Worm (Caenorhabditis elegans) whole organism, L4 larva: Measurements from ENCODE around the gene plg-1.

Experiments
- F10B5.3 ChIP-seq: sonication (generic microtip); optimal IDR thresholded peaks from 2 replicates; lab custom pipeline; 2016; ENCODE audit warnings: mild to moderate bottlenecking, missing genetic modification characterization, missing compliant biosample characterization
- F37D6.2 ChIP-seq: sonication (generic microtip); optimal IDR thresholded peaks from 2 replicates; lab custom pipeline; 2016; ENCODE audit warnings: mild to moderate bottlenecking, missing genetic modification characterization, missing compliant biosample characterization
- F44E2.7 ChIP-seq: fragments of 200-800 bp; sonication (Bioruptor generic); IDR thresholded peaks from 2 replicates; pipeline ENCODE4 v2.1.2; 2022; ENCODE audit warnings: missing genetic modification characterization, missing compliant biosample characterization
- R02D3.7 ChIP-seq: fragments of 150-350 bp; sonication (generic microtip); optimal IDR thresholded peaks from 3 replicates; lab custom pipeline; 2014; ENCODE audit warnings: missing biosample characterization, missing genetic modification characterization
- T20F7.1 ChIP-seq: fragments of 200-800 bp; sonication (Bioruptor generic); optimal IDR thresholded peaks from 2 replicates; lab custom pipeline; 2018; ENCODE audit warnings: mild to moderate bottlenecking, missing genetic modification characterization, missing compliant biosample characterization
- T26A8.4 ChIP-seq: fragments of 200-800 bp; sonication (Bioruptor generic); IDR thresholded peaks from 2 replicates; pipeline ENCODE4 v1.3.6; 2022; ENCODE audit warnings: missing genetic modification characterization, missing compliant biosample characterization
- Y105C5A.15 ChIP-seq: fragments of 200-800 bp; sonication (Bioruptor generic); IDR thresholded peaks from 2 replicates; pipeline ENCODE4 v1.3.6; 2022; ENCODE audit warnings: missing genetic modification characterization, missing compliant biosample characterization
- aha-1 ChIP-seq: fragments of 150-350 bp; peaks from one replicate; lab custom pipeline; 2014; ENCODE audit warnings: missing biosample characterization, missing genetic modification characterization
- ama-1 ChIP-seq: fragments of 150-350 bp; optimal IDR thresholded peaks from 2 replicates; lab custom pipeline; 2014; ENCODE audit warnings: inconsistent platforms, mixed read lengths
- ceh-28 ChIP-seq: fragments of 150-350 bp; optimal IDR thresholded peaks from 2 replicates; lab custom pipeline; 2014; ENCODE audit warnings: missing biosample characterization, missing genetic modification reagents, missing genetic modification characterization
- ces-1 ChIP-seq: fragments of 150-350 bp; sonication (generic microtip); optimal IDR thresholded peaks from 4 replicates; lab custom pipeline; 2014; ENCODE audit warnings: missing biosample characterization, missing genetic modification reagents, missing genetic modification characterization
- cey-2 ChIP-seq: sonication (generic microtip); optimal IDR thresholded peaks from 3 replicates; lab custom pipeline; 2017; ENCODE audit warnings: missing genetic modification characterization, mild to moderate bottlenecking, missing compliant biosample characterization, antibody characterized with exemption, borderline replicate concordance; ENCODE audit not compliant: insufficient read depth
- daf-16 ChIP-seq, 3 experiments: sonication (generic microtip); optimal IDR thresholded peaks; 2 replicates each; lab custom pipeline; 2016 to 2017; ENCODE audit warnings: missing genetic modification characterization in 3 of 3, missing genetic modification reagents in 3 of 3, mild to moderate bottlenecking in 2 of 3, missing compliant biosample characterization in 2 of 3, missing biosample characterization in 1 of 3, moderate library complexity in 1 of 3
- dmd-6 ChIP-seq: fragments of 200-800 bp; sonication (Bioruptor generic); IDR thresholded peaks from 2 replicates; pipeline ENCODE4 v1.3.6; 2022; ENCODE audit warnings: missing genetic modification reagents, missing genetic modification characterization, missing compliant biosample characterization
- dmd-8 ChIP-seq: fragments of 200-800 bp; sonication (Bioruptor generic); IDR thresholded peaks from 2 replicates; pipeline ENCODE4 v1.3.6; 2022; ENCODE audit warnings: missing genetic modification characterization, missing compliant biosample characterization
- dpl-1 ChIP-seq: fragments of 150-350 bp; optimal IDR thresholded peaks from 2 replicates; lab custom pipeline; 2014; ENCODE audit warnings: missing biosample characterization, missing genetic modification reagents, missing genetic modification characterization
- dve-1 ChIP-seq: sonication (generic microtip); optimal IDR thresholded peaks from 2 replicates; lab custom pipeline; 2017; ENCODE audit warnings: antibody characterized with exemption, mild to moderate bottlenecking, missing genetic modification characterization, missing compliant biosample characterization; ENCODE audit not compliant: insufficient read depth
- hif-1 ChIP-seq, 2 experiments: sonication (generic microtip); optimal IDR thresholded peaks; 2 replicates each; lab custom pipeline; 2016 to 2017; ENCODE audit warnings: missing compliant biosample characterization in 2 of 2, missing genetic modification characterization in 2 of 2, missing genetic modification reagents in 2 of 2, missing genotype in 2 of 2, mild to moderate bottlenecking in 1 of 2
- hlh-11 ChIP-seq: fragments of 200-800 bp; sonication (Bioruptor generic); optimal IDR thresholded peaks from 2 replicates; lab custom pipeline; 2018; ENCODE audit warnings: mild to moderate bottlenecking, missing genetic modification characterization, missing compliant biosample characterization
- hlh-30 ChIP-seq: sonication (generic microtip); optimal IDR thresholded peaks from 2 replicates; lab custom pipeline; 2017; ENCODE audit warnings: antibody characterized with exemption, mild to moderate bottlenecking, missing genetic modification characterization, missing compliant biosample characterization; ENCODE audit not compliant: insufficient read depth
- lin-1 ChIP-seq: fragments of 200-800 bp; sonication (Bioruptor generic); IDR thresholded peaks from 2 replicates; pipeline ENCODE4 v1.3.6; 2022; ENCODE audit warnings: missing genetic modification reagents, missing genetic modification characterization, missing compliant biosample characterization
- lin-15B ChIP-seq: fragments of 150-350 bp; sonication (generic microtip); optimal IDR thresholded peaks from 3 replicates; lab custom pipeline; 2014; ENCODE audit warnings: missing biosample characterization, missing genetic modification characterization
- lin-38 ChIP-seq: fragments of 200-800 bp; sonication (Bioruptor generic); IDR thresholded peaks from 2 replicates; pipeline ENCODE4 v1.3.6; 2022; ENCODE audit warnings: missing genetic modification reagents, missing genetic modification characterization, missing compliant biosample characterization
- lin-39 ChIP-seq: fragments of 150-350 bp; optimal IDR thresholded peaks from 2 replicates; lab custom pipeline; 2014; ENCODE audit warnings: missing biosample characterization, missing genetic modification reagents, missing genetic modification characterization
- lsy-2 ChIP-seq, 2 experiments: fragments of 150-350 bp in 1 of 2; sonication (generic microtip) in 1 of 2; optimal IDR thresholded peaks; 2 replicates each; lab custom pipeline; 2014 to 2017; ENCODE audit warnings: missing biosample characterization in 2 of 2, missing genetic modification characterization in 2 of 2
- mdl-1 ChIP-seq, 2 experiments: fragments of 150-350 bp in 1 of 2; sonication (generic microtip) in 1 of 2; optimal IDR thresholded peaks; 2 replicates each; lab custom pipeline; 2014 to 2017; ENCODE audit warnings: missing biosample characterization in 2 of 2, missing genetic modification characterization in 2 of 2
- mep-1 ChIP-seq: fragments of 150-350 bp; sonication (generic microtip); optimal IDR thresholded peaks from 3 replicates; lab custom pipeline; 2014; ENCODE audit warnings: missing biosample characterization, missing genetic modification characterization
- mes-2 ChIP-seq: sonication (generic microtip); optimal IDR thresholded peaks from 2 replicates; lab custom pipeline; 2016; ENCODE audit warnings: missing genotype, mild to moderate bottlenecking, missing genetic modification characterization, missing compliant biosample characterization; ENCODE audit not compliant: poor library complexity, severe bottlenecking
- mxl-3 ChIP-seq: fragments of 200-800 bp; sonication (Bioruptor generic); optimal IDR thresholded peaks from 2 replicates; lab custom pipeline; 2018; ENCODE audit warnings: mild to moderate bottlenecking, missing genetic modification characterization, missing compliant biosample characterization
- nhr-11 ChIP-seq: fragments of 150-350 bp; optimal IDR thresholded peaks from 2 replicates; lab custom pipeline; 2014; ENCODE audit warnings: missing biosample characterization, missing genetic modification characterization
- nhr-25 ChIP-seq: sonication (generic microtip); optimal IDR thresholded peaks from 2 replicates; lab custom pipeline; 2017; ENCODE audit warnings: missing genetic modification characterization, mild to moderate bottlenecking, missing compliant biosample characterization, antibody characterized with exemption, moderate library complexity, borderline replicate concordance; ENCODE audit not compliant: insufficient read depth
- nhr-28 ChIP-seq: fragments of 150-350 bp; optimal IDR thresholded peaks from 2 replicates; lab custom pipeline; 2014; ENCODE audit warnings: missing biosample characterization, missing genetic modification characterization
- nhr-41 ChIP-seq: fragments of 200-800 bp; sonication (Bioruptor generic); IDR thresholded peaks from 2 replicates; pipeline ENCODE4 v1.3.6; 2022; ENCODE audit warnings: missing genetic modification reagents, missing genetic modification characterization, missing compliant biosample characterization
- nhr-77 ChIP-seq: fragments of 150-350 bp; optimal IDR thresholded peaks from 2 replicates; lab custom pipeline; 2014; ENCODE audit warnings: missing biosample characterization, missing genetic modification characterization
- php-3 ChIP-seq: fragments of 200-800 bp; sonication (Bioruptor generic); IDR thresholded peaks from 2 replicates; pipeline ENCODE4 v1.3.6; 2022; ENCODE audit warnings: missing genetic modification reagents, missing genetic modification characterization, missing compliant biosample characterization
- pqm-1 ChIP-seq: sonication (generic microtip); optimal IDR thresholded peaks from 2 replicates; lab custom pipeline; 2017; ENCODE audit warnings: missing biosample characterization, missing genetic modification characterization
- rbr-2 ChIP-seq: sonication (generic microtip); optimal IDR thresholded peaks from 2 replicates; lab custom pipeline; 2016; ENCODE audit warnings: missing genotype, missing genetic modification characterization, missing compliant biosample characterization
- saeg-2 ChIP-seq: fragments of 200-800 bp; sonication (Bioruptor generic); IDR thresholded peaks from 2 replicates; pipeline ENCODE4 v1.3.6; 2022; ENCODE audit warnings: missing genetic modification reagents, missing genetic modification characterization, missing compliant biosample characterization
- snpc-1.2 ChIP-seq: fragments of 200-800 bp; sonication (Bioruptor generic); IDR thresholded peaks from 2 replicates; pipeline ENCODE4 v1.3.6; 2022; ENCODE audit warnings: missing genetic modification reagents, missing genetic modification characterization, missing compliant biosample characterization
- unc-62 ChIP-seq, 3 experiments: fragments of 150-350 bp in 1 of 3; sonication (generic microtip); optimal IDR thresholded peaks in 2 of 3; peaks in 1 of 3; 1 replicate in 1 of 3; 2 replicates in 2 of 3; lab custom pipeline; 2014 to 2017; ENCODE audit warnings: missing biosample characterization in 3 of 3, missing genetic modification characterization in 3 of 3, missing genetic modification reagents in 3 of 3, missing genotype in 1 of 3
- zfp-3 ChIP-seq: fragments of 200-800 bp; sonication (Bioruptor generic); conservative IDR thresholded peaks from 2 replicates; pipeline ENCODE4 v1.3.6; 2022; ENCODE audit warnings: missing genetic modification reagents, missing genetic modification characterization, missing compliant biosample characterization

The plg-1 gene

DNA sequence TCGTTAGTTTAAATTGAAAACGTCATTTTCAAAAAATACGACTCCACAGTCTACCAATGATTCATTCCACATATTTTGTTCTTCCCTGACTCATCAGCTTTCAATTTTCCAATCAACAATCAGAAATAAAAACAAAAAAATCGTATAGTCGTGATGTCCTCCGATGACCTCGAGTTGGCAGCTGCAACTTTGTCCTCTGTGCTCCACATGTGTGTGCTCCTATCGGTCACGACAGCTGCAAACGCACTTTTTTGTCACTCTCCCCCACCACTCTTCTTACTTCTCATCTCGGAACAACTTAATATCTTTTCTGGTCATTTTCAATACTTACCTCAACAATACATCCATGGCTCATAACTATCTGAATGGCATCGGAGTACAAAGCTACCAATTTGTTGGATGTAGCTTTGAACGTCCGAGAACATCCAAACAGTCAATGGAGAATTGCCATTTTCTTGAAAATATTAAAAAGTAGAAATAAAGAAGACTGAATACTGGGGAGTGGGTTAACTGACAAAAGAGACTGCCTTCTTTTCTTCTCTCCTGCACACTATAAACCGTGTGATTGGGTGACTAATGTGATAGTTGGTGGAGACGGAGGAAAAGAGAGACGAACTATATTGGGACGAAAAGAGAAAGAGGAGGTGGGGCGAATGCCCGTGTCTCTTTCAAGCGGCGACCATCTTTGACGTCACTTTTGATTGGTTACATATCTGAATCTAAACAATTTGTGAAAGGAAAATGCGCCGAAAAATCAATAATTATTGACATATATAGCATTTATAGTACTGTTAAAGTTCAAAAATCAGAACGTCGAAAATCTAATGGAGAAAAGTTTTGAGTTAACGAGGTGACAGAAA lies 15.2 kb downstream of the plg-1 start (continued):
- TF ChIP-seq nhr-25 (tag; lab: Kevin White, UChicago) (peak; percentile 13), mep-1 (tag; lab: Kevin White, UChicago) (peak; percentile 38), F37D6.2 (no peak), cey-2 (tag; lab: Kevin White, UChicago) (peak; percentile 66), nhr-28 (tag; lab: Kevin White, UChicago) (peak; percentile 74), zfp-3 (GFP tag; lab: Robert Waterston, UW) (0 out of 2 replicates have a peak, but pooled peaks have one; percentile 24), hlh-11 (tag; lab: Kevin White, UChicago) (peak; percentile 38), Y105C5A.15 (GFP tag; lab: Robert Waterston, UW) (0 out of 2 replicates have a peak, but pooled peaks have one; percentile 28), aha-1 (tag; lab: Kevin White, UChicago) (peak; percentile 94), php-3 (GFP tag; lab: Robert Waterston, UW) (no peak), lsy-2 (tag; optimal IDR thresholded peaks at IDR 0.05; lab: Kevin White, UChicago) (peak in 1 of 2 experiments; percentile 42), saeg-2 (0 out of 2 replicates have a peak, but pooled peaks have one; percentile 7), ceh-28 (peak; percentile 41), hlh-30 (tag; lab: Kevin White, UChicago) (peak; percentile 42), lin-1 (GFP tag; lab: Robert Waterston, UW) (peak; percentile 14; the same call in 1 of the 2 replicates), ces-1 (no peak), lin-38 (GFP tag; lab: Robert Waterston, UW) (peak; percentile 13), nhr-77 (tag; lab: Kevin White, UChicago) (no peak), mxl-3 (GFP tag; lab: Kevin White, UChicago) (peak; percentile 22), pqm-1 (tag; lab: Kevin White, UChicago) (peak; percentile 19), lin-15B (tag; lab: Kevin White, UChicago) (no peak), hif-1 (tag; optimal IDR thresholded peaks at IDR 0.05; lab: Kevin White, UChicago) (no peak)

DNA sequence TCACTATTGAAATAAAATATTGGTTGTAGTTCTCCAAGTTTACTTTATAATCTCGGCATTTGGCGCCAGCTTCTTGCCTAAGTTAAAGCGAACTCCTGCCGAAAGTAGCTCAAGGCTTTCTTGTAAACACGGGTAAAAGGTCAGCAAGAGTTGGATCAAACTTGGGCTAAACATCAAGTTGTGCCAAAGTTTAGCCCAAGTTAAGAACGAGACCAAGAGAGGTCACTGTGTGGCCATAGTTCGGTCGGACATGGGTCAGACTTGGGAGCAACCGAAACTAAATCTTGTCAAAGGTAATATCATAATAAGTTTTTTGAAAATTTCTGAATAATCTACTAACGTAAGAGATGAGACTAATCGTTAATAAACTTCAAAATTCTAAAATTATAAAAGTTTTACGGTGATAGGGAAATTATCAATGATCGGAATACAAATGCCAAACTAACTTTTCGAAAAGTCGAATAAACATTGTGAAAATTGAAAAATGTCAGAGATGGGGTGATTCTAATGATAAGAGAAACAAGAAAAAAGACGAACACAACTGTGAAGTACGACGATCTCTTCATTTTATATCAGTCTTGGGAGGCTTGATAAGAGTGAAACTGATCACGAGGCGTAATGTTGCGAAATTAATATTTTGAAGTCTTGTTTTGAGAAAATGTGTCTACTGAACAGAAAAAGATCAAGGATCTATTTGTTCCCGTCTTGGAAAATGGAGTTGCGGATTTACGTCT lies 16.0 kb downstream of the plg-1 start:
- TF ChIP-seq aha-1 (tag; lab: Kevin White, UChicago) (peak; percentile 8), cey-2 (tag; lab: Kevin White, UChicago) (peak; percentile 27), dpl-1 (peak; percentile 33), lsy-2 (tag; optimal IDR thresholded peaks at IDR 0.05; lab: Kevin White, UChicago) (peak in 1 of 2 experiments; percentile 70), dmd-6 (GFP tag; lab: Robert Waterston, UW) (peak; percentile 91), mxl-3 (GFP tag; lab: Kevin White, UChicago) (peak; percentile 41), R02D3.7 (tag; lab: Kevin White, UChicago) (no peak), dmd-8 (GFP tag; lab: Robert Waterston, UW) (0 out of 2 replicates have a peak, but pooled peaks have one; percentile 54), mep-1 (tag; lab: Kevin White, UChicago) (peak; percentile 61), pqm-1 (tag; lab: Kevin White, UChicago) (peak; percentile 89), ama-1 (lab: Kevin White, UChicago) (peak; percentile 85), mes-2 (tag; lab: Kevin White, UChicago) (peak; percentile 25), daf-16 (GFP tag; optimal IDR thresholded peaks at IDR 0.05; lab: Kevin White, UChicago) (no peak), daf-16 (tag; optimal IDR thresholded peaks at IDR 0.05; lab: Kevin White, UChicago) (peak; percentile 96), hlh-11 (tag; lab: Kevin White, UChicago) (peak; percentile 88), T20F7.1 (peak; percentile 55), dve-1 (tag; lab: Kevin White, UChicago) (peak; percentile 93), lin-39 (no peak), nhr-77 (tag; lab: Kevin White, UChicago) (peak; percentile 84), Y105C5A.15 (GFP tag; lab: Robert Waterston, UW) (no peak), nhr-41 (GFP tag; lab: Robert Waterston, UW) (peak; percentile 49; the same call in 1 of the 2 replicates), mdl-1 (tag; optimal IDR thresholded peaks at IDR 0.05; lab: Kevin White, UChicago) (peak in 1 of 2 experiments; percentile 67), unc-62 (GFP tag; optimal IDR thresholded peaks at IDR 0.05 in 1 of 2; lab: Kevin White, UChicago) (peak in 1 of 2 experiments; percentile 3), unc-62 (tag; optimal IDR thresholded peaks at IDR 0.05; lab: Kevin White, UChicago) (no peak), hlh-30 (tag; lab: Kevin White, UChicago) (peak; percentile 74), nhr-28 (tag; lab: Kevin White, UChicago) (peak; percentile 95), rbr-2 (tag; lab: Kevin White, UChicago) (no peak), T26A8.4 (peak; percentile 43), snpc-1.2 (GFP tag; lab: Robert Waterston, UW) (no peak), F10B5.3 (tag; lab: Kevin White, UChicago) (no peak), F44E2.7 (no peak), nhr-11 (tag; lab: Kevin White, UChicago) (peak; percentile 24)
